Worm (Caenorhabditis elegans): ENCODE measurements around the gene acox-1.6.

ce11 chrX:15847543-15848087 lies 9.3 kb upstream of the acox-1.6 start, which contains the start of gene F59F4.3:
- TF ChIP-seq W03F9.2 (tag; optimal IDR thresholded peaks at IDR 0.05) (no peak), dao-5 (tag; optimal IDR thresholded peaks at IDR 0.05) (no peak), him-1 (tag; optimal IDR thresholded peaks at IDR 0.05) (no peak)
